Fruit fly (Drosophila melanogaster) ovary, adult (tissue): ENCODE results near the gene Ugt37D1.

ENCODE experiments used
- CG17801 ChIP-seq: fragments of 200-800 bp; optimal IDR thresholded peaks from 2 replicates; lab custom pipeline; 2019; ENCODE audit warnings: missing biosample characterization, mild to moderate bottlenecking, missing genetic modification characterization, moderate library complexity; ENCODE audit not compliant: partially characterized antibody

Gene Ugt37D1

dm6 chr2L:16798705-16799104 lies at the start of gene Ugt37D1:
Gene Ugt37D1 (plus strand): TSS chr2L:16799025.
- no peak for TF ChIP-seq CG17801 (GFP tag; lab: Kevin White, UChicago)

- no peak for TF ChIP-seq CG17801 (GFP tag; lab: Kevin White, UChicago)
Measured at dm6 chr2L:16752340-16752739, 46.5 kb upstream of the Ugt37D1 start.

dm6 chr2L:16754074-16754473 lies 44.8 kb upstream of the Ugt37D1 start, which contains the start of gene yellow-b:
Gene yellow-b (plus strand): TSS chr2L:16754336.
- no peak for TF ChIP-seq CG17801 (GFP tag; lab: Kevin White, UChicago)

dm6 chr2L:16760504-16761417 lies 38.1 kb upstream of the Ugt37D1 start, which contains the start of gene ppk17:
Gene ppk17 (minus strand): TSS chr2L:16760554.
- TF ChIP-seq CG17801 (GFP tag; lab: Kevin White, UChicago): no peak

dm6 chr2L:16761891-16762290 lies 36.9 kb upstream of the Ugt37D1 start:
- TF ChIP-seq CG17801 (GFP tag; lab: Kevin White, UChicago): no peak

- TF ChIP-seq CG17801 (GFP tag; lab: Kevin White, UChicago): no peak
Measured at dm6 chr2L:16764480-16764879, 34.3 kb upstream of the Ugt37D1 start.

dm6 chr2L:16766070-16766752 lies 32.6 kb upstream of the Ugt37D1 start, which contains the start of gene Mhc:
Gene Mhc (plus strand): TSS chr2L:16766566.
- no peak for TF ChIP-seq CG17801 (GFP tag; lab: Kevin White, UChicago)

dm6 chr2L:16787548-16787947 lies 11.3 kb upstream of the Ugt37D1 start:
- TF ChIP-seq CG17801 (GFP tag; lab: Kevin White, UChicago): no peak

dm6 chr2L:16788885-16789284 lies 9.9 kb upstream of the Ugt37D1 start:
- TF ChIP-seq CG17801 (GFP tag; lab: Kevin White, UChicago): no peak

- TF ChIP-seq CG17801 (GFP tag; lab: Kevin White, UChicago): no peak
Measured at dm6 chr2L:16789880-16790279, 8.9 kb upstream of the Ugt37D1 start.

dm6 chr2L:16790671-16791270 lies 8.1 kb upstream of the Ugt37D1 start, which contains the start of gene Cyt-b5-r:
Gene Cyt-b5-r (minus strand): TSS chr2L:16790721.
- no peak for TF ChIP-seq CG17801 (GFP tag; lab: Kevin White, UChicago)

- TF ChIP-seq CG17801 (GFP tag; lab: Kevin White, UChicago): no peak
Measured at dm6 chr2L:16791345-16791744, 7.5 kb upstream of the Ugt37D1 start, which contains the start of gene CG17928. Gene CG17928 (plus strand): TSS chr2L:16791568.

dm6 chr2L:16793970-16794369 lies 4.9 kb upstream of the Ugt37D1 start, which contains the start of gene Ugt37C2:
Gene Ugt37C2 (plus strand): TSS chr2L:16794211.
- TF ChIP-seq CG17801 (GFP tag; lab: Kevin White, UChicago): no peak

dm6 chr2L:16796104-16796645 lies 2.6 kb upstream of the Ugt37D1 start, which contains the start of gene Ugt37E1:
Gene Ugt37E1 (plus strand): TSS chr2L:16796595.
- no peak for TF ChIP-seq CG17801 (GFP tag; lab: Kevin White, UChicago)
